Fruit fly (Drosophila melanogaster) whole organism, embryonic: ENCODE measurements around the gene CG7011.

Experiments
- Atf6 ChIP-seq: fragments of 200-800 bp; sonication (Bioruptor generic); IDR thresholded peaks from 2 replicates; pipeline ENCODE4 v1.3.6; 2022; ENCODE audit warnings: missing biosample characterization, missing genetic modification characterization
- Bgb ChIP-seq: fragments of 200-800 bp; sonication (Bioruptor generic); IDR thresholded peaks from 2 replicates; pipeline ENCODE4 v1.3.6; 2022; ENCODE audit warnings: missing biosample characterization, missing genetic modification characterization; ENCODE audit not compliant: partially characterized antibody
- CG10274 ChIP-seq: fragments of 200-800 bp; sonication (Bioruptor generic); optimal IDR thresholded peaks from 3 replicates; lab custom pipeline; 2017; ENCODE audit warnings: missing biosample characterization, mild to moderate bottlenecking, missing genetic modification characterization
- CG10979 ChIP-seq: fragments of 200-800 bp; sonication (Bioruptor generic); optimal IDR thresholded peaks from 2 replicates; lab custom pipeline; 2018; ENCODE audit warnings: missing biosample characterization, mild to moderate bottlenecking, missing genetic modification characterization, moderate library complexity
- CG12769 ChIP-seq: fragments of 200-800 bp; sonication (Bioruptor generic); optimal IDR thresholded peaks from 2 replicates; lab custom pipeline; 2019; ENCODE audit warnings: missing biosample characterization, mild to moderate bottlenecking, missing genetic modification characterization, moderate library complexity
- CG13287 ChIP-seq: fragments of 200-800 bp; sonication (Bioruptor generic); IDR thresholded peaks from 2 replicates; pipeline ENCODE4 v1.3.6; 2022; ENCODE audit warnings: missing biosample characterization, missing genetic modification characterization; ENCODE audit not compliant: partially characterized antibody
- CG15479 ChIP-seq: fragments of 200-800 bp; sonication (Bioruptor generic); optimal IDR thresholded peaks from 3 replicates; lab custom pipeline; 2019; ENCODE audit warnings: missing biosample characterization, mild to moderate bottlenecking, missing genetic modification characterization, moderate library complexity
- CG15514 ChIP-seq: fragments of 200-800 bp; sonication (Bioruptor generic); optimal IDR thresholded peaks from 3 replicates; lab custom pipeline; 2017; ENCODE audit warnings: missing biosample characterization, missing genetic modification characterization, mild to moderate bottlenecking, moderate library complexity, missing genetic modification reagents
- CG3163 ChIP-seq: fragments of 200-800 bp; sonication (Bioruptor generic); optimal IDR thresholded peaks from 3 replicates; lab custom pipeline; 2016; ENCODE audit warnings: missing biosample characterization, missing genetic modification characterization
- CG34224 ChIP-seq: fragments of 200-800 bp; sonication (Bioruptor generic); IDR thresholded peaks from 3 replicates; pipeline ENCODE4 v1.3.6; 2022; ENCODE audit warnings: missing biosample characterization, missing genetic modification characterization; ENCODE audit not compliant: partially characterized antibody
- CG8290 ChIP-seq, 3 experiments: fragments of 200-800 bp; sonication (Bioruptor generic); optimal IDR thresholded peaks; 2 replicates each; lab custom pipeline; 2016 to 2019; ENCODE audit warnings: missing biosample characterization in 3 of 3, missing genetic modification characterization in 3 of 3, mild to moderate bottlenecking in 2 of 3, moderate library complexity in 1 of 3
- CrebB ChIP-seq: fragments of 200-800 bp; sonication (Bioruptor generic); optimal IDR thresholded peaks from 3 replicates; lab custom pipeline; 2018; ENCODE audit warnings: missing biosample characterization, mild to moderate bottlenecking, missing genetic modification characterization
- D ChIP-seq, 2 experiments: fragments of 200-800 bp in 1 of 2; fragments of >200 bp in 1 of 2; sonication (Bioruptor generic) in 1 of 2; optimal IDR thresholded peaks; 2 replicates in 1 of 2; 3 replicates in 1 of 2; lab custom pipeline; 2017; ENCODE audit warnings: mild to moderate bottlenecking in 1 of 2, missing biosample characterization in 1 of 2, missing genetic modification characterization in 1 of 2, missing genetic modification reagents in 1 of 2
- Dll ChIP-seq: fragments of 200-800 bp; sonication (Bioruptor generic); IDR thresholded peaks from 4 replicates; pipeline ENCODE4 v1.3.6; 2022; ENCODE audit warnings: missing biosample characterization, missing genetic modification characterization; ENCODE audit not compliant: partially characterized antibody
- Drgx ChIP-seq: fragments of 200-800 bp; sonication (Bioruptor generic); IDR thresholded peaks from 2 replicates; pipeline ENCODE4 v1.3.6; 2022; ENCODE audit warnings: missing biosample characterization, missing genetic modification characterization
- Hr78 ChIP-seq, 2 experiments: fragments of 200-800 bp in 1 of 2; fragments of >200 bp in 1 of 2; sonication (Bioruptor generic) in 1 of 2; optimal IDR thresholded peaks; 2 replicates each; lab custom pipeline; 2017 to 2019; ENCODE audit warnings: missing biosample characterization in 2 of 2, missing genetic modification characterization in 2 of 2, mild to moderate bottlenecking in 1 of 2, moderate library complexity in 1 of 2
- Jarid2 ChIP-seq: fragments of 200-800 bp; sonication (Bioruptor generic); optimal IDR thresholded peaks from 3 replicates; lab custom pipeline; 2017; ENCODE audit warnings: mild to moderate bottlenecking, missing biosample characterization, missing genetic modification reagents, missing genetic modification characterization
- NFAT ChIP-seq: fragments of 200-800 bp; sonication (Bioruptor generic); IDR thresholded peaks from 2 replicates; pipeline ENCODE4 v1.3.6; 2022; ENCODE audit warnings: missing biosample characterization, missing genetic modification characterization
- Opbp ChIP-seq: fragments of 200-800 bp; sonication (Bioruptor generic); IDR thresholded peaks from 3 replicates; pipeline ENCODE4 v1.3.6; 2022; ENCODE audit warnings: missing biosample characterization, missing genetic modification characterization; ENCODE audit not compliant: partially characterized antibody
- Optix ChIP-seq: fragments of 200-800 bp; sonication (Bioruptor generic); IDR thresholded peaks from 3 replicates; pipeline ENCODE4 v1.3.6; 2022; ENCODE audit warnings: missing biosample characterization, missing genetic modification characterization
- Pdp1 ChIP-seq, 2 experiments: fragments of 200-800 bp; sonication (Bioruptor generic); optimal IDR thresholded peaks; 3 replicates each; lab custom pipeline; 2016; ENCODE audit warnings: missing biosample characterization in 2 of 2, missing genetic modification characterization in 2 of 2, mild to moderate bottlenecking in 1 of 2, moderate library complexity in 1 of 2
- Ravus ChIP-seq: fragments of 200-800 bp; sonication (Bioruptor generic); IDR thresholded peaks from 2 replicates; pipeline ENCODE4 v1.3.6; 2022; ENCODE audit warnings: missing biosample characterization, missing genetic modification characterization
- Spps ChIP-seq: fragments of 200-800 bp; sonication (Bioruptor generic); optimal IDR thresholded peaks from 2 replicates; lab custom pipeline; 2018; ENCODE audit warnings: missing biosample characterization, mild to moderate bottlenecking, missing genetic modification characterization
- Trl ChIP-seq, 3 experiments: fragments of >200 bp in 2 of 3; fragments of 200-800 bp in 1 of 3; sonication (Bioruptor generic) in 1 of 3; optimal IDR thresholded peaks; 2 replicates in 1 of 3; 3 replicates in 2 of 3; lab custom pipeline; 2016 to 2017; ENCODE audit warnings: missing biosample characterization in 1 of 3, missing genetic modification characterization in 1 of 3
- Vsx1 ChIP-seq: fragments of 200-800 bp; sonication (Bioruptor generic); optimal IDR thresholded peaks from 2 replicates; lab custom pipeline; 2017; ENCODE audit warnings: missing biosample characterization, mild to moderate bottlenecking, missing genetic modification characterization, missing genetic modification reagents
- amos ChIP-seq: fragments of 200-800 bp; sonication (Bioruptor generic); IDR thresholded peaks from 2 replicates; pipeline ENCODE4 v1.3.6; 2022; ENCODE audit warnings: missing biosample characterization, missing genetic modification characterization; ENCODE audit not compliant: partially characterized antibody
- bbx ChIP-seq: fragments of 200-800 bp; sonication (Bioruptor generic); IDR thresholded peaks from 2 replicates; pipeline ENCODE4 v1.3.6; 2022; ENCODE audit warnings: missing biosample characterization, missing genetic modification characterization; ENCODE audit not compliant: partially characterized antibody
- bigmax ChIP-seq: fragments of 200-800 bp; sonication (Bioruptor generic); optimal IDR thresholded peaks from 2 replicates; lab custom pipeline; 2018; ENCODE audit warnings: missing biosample characterization, mild to moderate bottlenecking, missing genetic modification characterization
- dimm ChIP-seq: fragments of 200-800 bp; sonication (Bioruptor generic); IDR thresholded peaks from 2 replicates; pipeline ENCODE4 v1.3.6; 2022; ENCODE audit warnings: missing biosample characterization, missing genetic modification characterization
- dmrt11E ChIP-seq: fragments of 200-800 bp; sonication (Bioruptor generic); optimal IDR thresholded peaks from 3 replicates; lab custom pipeline; 2018; ENCODE audit warnings: missing biosample characterization, mild to moderate bottlenecking, missing genetic modification characterization, moderate library complexity
- h ChIP-seq: fragments of >200 bp; optimal IDR thresholded peaks from 2 replicates; lab custom pipeline; 2017
- ind ChIP-seq: fragments of 200-800 bp; sonication (Bioruptor generic); optimal IDR thresholded peaks from 3 replicates; lab custom pipeline; 2016; ENCODE audit warnings: missing biosample characterization, missing genetic modification characterization
- kni ChIP-seq: fragments of 200-800 bp; sonication (Bioruptor generic); optimal IDR thresholded peaks from 3 replicates; lab custom pipeline; 2017; ENCODE audit warnings: mild to moderate bottlenecking, missing biosample characterization, missing genetic modification reagents, missing genetic modification characterization
- lola ChIP-seq, 3 experiments: fragments of >200 bp in 2 of 3; fragments of 200-800 bp in 1 of 3; sonication (Bioruptor generic) in 1 of 3; optimal IDR thresholded peaks; 2 replicates each; lab custom pipeline; 2017 to 2019; ENCODE audit warnings: missing biosample characterization in 3 of 3, missing genetic modification characterization in 3 of 3, mild to moderate bottlenecking in 1 of 3, moderate library complexity in 1 of 3
- mirr ChIP-seq: fragments of 200-800 bp; sonication (Bioruptor generic); optimal IDR thresholded peaks from 3 replicates; lab custom pipeline; 2018; ENCODE audit warnings: missing biosample characterization, mild to moderate bottlenecking, missing genetic modification characterization
- otp ChIP-seq: fragments of 200-800 bp; sonication (Bioruptor generic); IDR thresholded peaks from 3 replicates; pipeline ENCODE4, ENCODE4 v1.3.6; 2022; ENCODE audit warnings: missing biosample characterization, missing genetic modification characterization
- p53 ChIP-seq: fragments of 200-800 bp; sonication (Bioruptor generic); optimal IDR thresholded peaks from 2 replicates; lab custom pipeline; 2016; ENCODE audit warnings: missing biosample characterization, missing genetic modification characterization
- pb ChIP-seq: fragments of 200-800 bp; sonication (Bioruptor generic); optimal IDR thresholded peaks from 3 replicates; lab custom pipeline; 2016; ENCODE audit warnings: missing biosample characterization, missing genetic modification characterization
- sens ChIP-seq: fragments of 200-800 bp; sonication (Bioruptor generic); peaks from one replicate; lab custom pipeline; 2016; ENCODE audit warnings: missing biosample characterization, missing genetic modification characterization
- z ChIP-seq: fragments of 200-800 bp; sonication (Bioruptor generic); IDR thresholded peaks from 3 replicates; pipeline ENCODE4 v1.3.6; 2022; ENCODE audit warnings: missing biosample characterization, missing genetic modification characterization

CG7011 gene

dm6 chr3L:15125717-15126116, 37.7 kb downstream of the CG7011 start:
- peak; percentile 82 for TF ChIP-seq sens (GFP tag; lab: Kevin White, UChicago)
- no peak for TF ChIP-seq Spps (tag; lab: Kevin White, UChicago)
- TF ChIP-seq Pdp1 (GFP tag; optimal IDR thresholded peaks at IDR 0.05; lab: Kevin White, UChicago), result no peak
- TF ChIP-seq Hr78 (GFP tag; optimal IDR thresholded peaks at IDR 0.05; lab: Kevin White, UChicago), result peak in 1 of 2 experiments; percentile 0
- no peak for TF ChIP-seq CG10979 (tag; lab: Kevin White, UChicago)
- no peak for TF ChIP-seq Ravus (GFP tag; lab: Robert Waterston, UW)
- TF ChIP-seq dmrt11E (tag; lab: Kevin White, UChicago), result peak; percentile 2
- TF ChIP-seq Optix, result no peak
- peak in 1 of 3 experiments; percentile 24 for TF ChIP-seq lola (GFP tag; optimal IDR thresholded peaks at IDR 0.05; lab: Kevin White, UChicago)

- peak; percentile 71 for TF ChIP-seq CG3163 (GFP tag; lab: Kevin White, UChicago)
- peak; percentile 43; the same call in 1 of the 2 replicates for TF ChIP-seq Atf6 (GFP tag; lab: Robert Waterston, UW)
- TF ChIP-seq CG34224, result peak; percentile 30; the same call in 1 of the 3 replicates
- peak; percentile 42; the same call in 1 of the 3 replicates for TF ChIP-seq otp (GFP tag; lab: Robert Waterston, UW)
- TF ChIP-seq h (lab: Kevin White, UChicago), result no peak
- peak; percentile 50; the same call in 1 of the 2 replicates for TF ChIP-seq CG13287
- peak in 1 of 2 experiments; percentile 64 for TF ChIP-seq Hr78 (GFP tag; optimal IDR thresholded peaks at IDR 0.05; lab: Kevin White, UChicago)
- TF ChIP-seq mirr (GFP tag; lab: Kevin White, UChicago), result no peak
- peak; percentile 21; the same call in 1 of the 2 replicates for TF ChIP-seq Drgx (GFP tag; lab: Robert Waterston, UW)
- TF ChIP-seq kni, result peak; percentile 91
- TF ChIP-seq CG10274, result peak; percentile 14
- peak; percentile 12; the same call in 1 of the 2 replicates for TF ChIP-seq bbx (GFP tag; lab: Robert Waterston, UW)
- TF ChIP-seq z, result 0 out of 3 replicates have a peak, but pooled peaks have one; percentile 17
- peak; percentile 81 for TF ChIP-seq D (optimal IDR thresholded peaks at IDR 0.05; lab: Kevin White, UChicago)
- no peak for TF ChIP-seq D (GFP tag; optimal IDR thresholded peaks at IDR 0.05; lab: Kevin White, UChicago)
- peak; percentile 11 for TF ChIP-seq pb (GFP tag; lab: Kevin White, UChicago)
- no peak for TF ChIP-seq ind
- TF ChIP-seq Dll (GFP tag; lab: Robert Waterston, UW), result peak; percentile 47; the same call in 1 of the 4 replicates
- 0 out of 2 replicates have a peak, but pooled peaks have one; percentile 2 for TF ChIP-seq NFAT
- peak; percentile 50 for TF ChIP-seq Jarid2 (GFP tag; lab: Kevin White, UChicago)
- peak; percentile 27 for TF ChIP-seq CG15514
- no peak for TF ChIP-seq bigmax (GFP tag; lab: Kevin White, UChicago)
- TF ChIP-seq Bgb (GFP tag; lab: Robert Waterston, UW), result peak; percentile 27; the same call in 1 of the 2 replicates
- TF ChIP-seq p53 (GFP tag; lab: Kevin White, UChicago), result no peak
- TF ChIP-seq Opbp (GFP tag; lab: Robert Waterston, UW), result 0 out of 3 replicates have a peak, but pooled peaks have one; percentile 35
- TF ChIP-seq CG8290 (GFP tag; optimal IDR thresholded peaks at IDR 0.05; lab: Kevin White, UChicago), result no peak
- TF ChIP-seq CG8290 (tag; optimal IDR thresholded peaks at IDR 0.05; lab: Kevin White, UChicago), result no peak
- TF ChIP-seq dimm (GFP tag; lab: Robert Waterston, UW), result no peak
- TF ChIP-seq Trl (optimal IDR thresholded peaks at IDR 0.05; lab: Kevin White, UChicago), result peak; percentile 50 to 55
- TF ChIP-seq Trl (GFP tag; optimal IDR thresholded peaks at IDR 0.05; lab: Kevin White, UChicago), result no peak
- TF ChIP-seq CG15479 (GFP tag; lab: Kevin White, UChicago), result peak; percentile 55
- no peak for TF ChIP-seq Vsx1 (GFP tag; lab: Kevin White, UChicago)
- peak; percentile 79 for TF ChIP-seq CG12769
- TF ChIP-seq amos (GFP tag; lab: Robert Waterston, UW), result peak; percentile 30; the same call in 1 of the 2 replicates
- peak; percentile 22 for TF ChIP-seq CrebB (tag; lab: Kevin White, UChicago)
- TF ChIP-seq, all 482 proteins: peak for 24
These were observed 38.3 kb downstream of the CG7011 start, which contains the start of gene CG16959 for dm6 chr3L:15125077-15125652. CG16959 (minus strand) TSS chr3L:15125321.
